Fruit fly (Drosophila melanogaster) whole organism, embryonic: ENCODE measurements around the gene CG15332.
A peak's percentile ranks its signal among the peaks of the same experiment; 100 is the strongest.

Source experiments
- Asciz ChIP-seq: fragments of 200-800 bp; sonication (Bioruptor generic); optimal IDR thresholded peaks from 2 replicates; lab custom pipeline; 2017; ENCODE audit warnings: missing biosample characterization, mild to moderate bottlenecking, missing genetic modification characterization, missing genetic modification reagents
- CG10274 ChIP-seq: fragments of 200-800 bp; sonication (Bioruptor generic); optimal IDR thresholded peaks from 3 replicates; lab custom pipeline; 2017; ENCODE audit warnings: missing biosample characterization, mild to moderate bottlenecking, missing genetic modification characterization
- CG10321 ChIP-seq: fragments of 200-800 bp; sonication (Bioruptor generic); IDR thresholded peaks from 2 replicates; pipeline ENCODE4 v1.3.6; 2022; ENCODE audit warnings: missing biosample characterization, missing genetic modification characterization
- CG13775 ChIP-seq: fragments of 200-800 bp; sonication (Bioruptor generic); optimal IDR thresholded peaks from 3 replicates; lab custom pipeline; 2017; ENCODE audit warnings: missing biosample characterization, mild to moderate bottlenecking, missing genetic modification characterization
- CG13894 ChIP-seq: fragments of 200-800 bp; sonication (Bioruptor generic); optimal IDR thresholded peaks from 3 replicates; lab custom pipeline; 2018; ENCODE audit warnings: missing biosample characterization, mild to moderate bottlenecking, missing genetic modification characterization, moderate library complexity
- CG14860 ChIP-seq: fragments of 200-800 bp; sonication (Bioruptor generic); IDR thresholded peaks from 3 replicates; pipeline ENCODE4 v1.3.6; 2022; ENCODE audit warnings: missing biosample characterization, missing genetic modification characterization; ENCODE audit not compliant: partially characterized antibody
- CG2116 ChIP-seq: fragments of 200-800 bp; sonication (Bioruptor generic); optimal IDR thresholded peaks from 3 replicates; lab custom pipeline; 2018; ENCODE audit warnings: missing biosample characterization, mild to moderate bottlenecking, missing genetic modification characterization
- CG2712 ChIP-seq: fragments of 200-800 bp; optimal IDR thresholded peaks from 3 replicates; lab custom pipeline; 2019; ENCODE audit warnings: missing biosample characterization, mild to moderate bottlenecking, missing genetic modification characterization, moderate library complexity
- CG2875 ChIP-seq: fragments of 200-800 bp; sonication (Bioruptor generic); optimal IDR thresholded peaks from 2 replicates; lab custom pipeline; 2017; ENCODE audit warnings: missing biosample characterization, mild to moderate bottlenecking, missing genetic modification characterization, missing genetic modification reagents
- CG31388 ChIP-seq: fragments of 200-800 bp; sonication (Bioruptor generic); optimal IDR thresholded peaks from 2 replicates; lab custom pipeline; 2016; ENCODE audit warnings: missing biosample characterization, missing genetic modification characterization
- CG3163 ChIP-seq: fragments of 200-800 bp; sonication (Bioruptor generic); optimal IDR thresholded peaks from 3 replicates; lab custom pipeline; 2016; ENCODE audit warnings: missing biosample characterization, missing genetic modification characterization
- CG5245 ChIP-seq: fragments of 200-800 bp; sonication (Bioruptor generic); optimal IDR thresholded peaks from 3 replicates; lab custom pipeline; 2016; ENCODE audit warnings: missing biosample characterization, missing genetic modification characterization
- CG6175 ChIP-seq: fragments of 200-800 bp; sonication (Bioruptor generic); IDR thresholded peaks from 3 replicates; pipeline ENCODE4 v1.3.6; 2022; ENCODE audit warnings: missing biosample characterization, missing genetic modification characterization
- CG6254 ChIP-seq: fragments of 200-800 bp; sonication (Bioruptor generic); optimal IDR thresholded peaks from 3 replicates; lab custom pipeline; 2017; ENCODE audit warnings: mild to moderate bottlenecking, missing biosample characterization, missing genetic modification reagents, missing genetic modification characterization
- CG6765 ChIP-seq: fragments of 200-800 bp; sonication (Bioruptor generic); optimal IDR thresholded peaks from 3 replicates; lab custom pipeline; 2017; ENCODE audit warnings: missing biosample characterization, mild to moderate bottlenecking, missing genetic modification characterization
- CG6791 ChIP-seq: fragments of 200-800 bp; sonication (Bioruptor generic); IDR thresholded peaks from 3 replicates; pipeline ENCODE4 v1.3.6; 2022; ENCODE audit warnings: missing biosample characterization, missing genetic modification characterization; ENCODE audit not compliant: partially characterized antibody
- CG7357 ChIP-seq: fragments of 200-800 bp; sonication (Bioruptor generic); IDR thresholded peaks from 3 replicates; pipeline ENCODE4 v1.3.6; 2022; ENCODE audit warnings: missing biosample characterization, missing genetic modification characterization
- CG7839 ChIP-seq: fragments of 200-800 bp; sonication (Bioruptor generic); optimal IDR thresholded peaks from 3 replicates; lab custom pipeline; 2018; ENCODE audit warnings: missing biosample characterization, mild to moderate bottlenecking, missing genetic modification characterization, moderate library complexity
- CoRest ChIP-seq: fragments of 200-800 bp; sonication (Bioruptor generic); optimal IDR thresholded peaks from 3 replicates; lab custom pipeline; 2018; ENCODE audit warnings: missing biosample characterization, mild to moderate bottlenecking, missing genetic modification characterization, moderate library complexity
- Dp ChIP-seq: fragments of 200-800 bp; sonication (Bioruptor generic); optimal IDR thresholded peaks from 2 replicates; lab custom pipeline; 2018; ENCODE audit warnings: missing biosample characterization, mild to moderate bottlenecking, missing genetic modification characterization, moderate library complexity
- Eip74EF ChIP-seq, 2 experiments: fragments of 200-800 bp in 1 of 2; fragments of >200 bp in 1 of 2; sonication (Bioruptor generic) in 1 of 2; optimal IDR thresholded peaks; 2 replicates each; lab custom pipeline; 2017 to 2019; ENCODE audit warnings: missing biosample characterization in 2 of 2, missing genetic modification characterization in 2 of 2, mild to moderate bottlenecking in 1 of 2, moderate library complexity in 1 of 2
- HLH3B ChIP-seq: fragments of 200-800 bp; sonication (Bioruptor generic); IDR thresholded peaks from 2 replicates; pipeline ENCODE4 v1.3.6; 2022; ENCODE audit warnings: missing biosample characterization, missing genetic modification characterization
- Hand ChIP-seq: fragments of 200-800 bp; sonication (Bioruptor generic); optimal IDR thresholded peaks from 2 replicates; lab custom pipeline; 2017; ENCODE audit warnings: mild to moderate bottlenecking, missing biosample characterization, missing genetic modification reagents, missing genetic modification characterization
- Mad ChIP-seq: fragments of 200-800 bp; sonication (Bioruptor generic); optimal IDR thresholded peaks from 2 replicates; lab custom pipeline; 2016; ENCODE audit warnings: missing biosample characterization, missing genetic modification characterization
- Med ChIP-seq: fragments of 200-800 bp; sonication (Bioruptor generic); peaks from one replicate; lab custom pipeline; 2016; ENCODE audit warnings: missing biosample characterization, missing genetic modification characterization, mild to moderate bottlenecking, inconsistent platforms, moderate library complexity
- Rx ChIP-seq: fragments of 200-800 bp; sonication (Bioruptor generic); IDR thresholded peaks from 2 replicates; pipeline ENCODE4 v1.3.6; 2022; ENCODE audit warnings: missing biosample characterization, missing genetic modification characterization
- amos ChIP-seq: fragments of 200-800 bp; sonication (Bioruptor generic); IDR thresholded peaks from 2 replicates; pipeline ENCODE4 v1.3.6; 2022; ENCODE audit warnings: missing biosample characterization, missing genetic modification characterization; ENCODE audit not compliant: partially characterized antibody
- ato ChIP-seq: fragments of 200-800 bp; sonication (Bioruptor generic); IDR thresholded peaks from 2 replicates; pipeline ENCODE4 v1.3.6; 2022; ENCODE audit warnings: missing biosample characterization, missing genetic modification characterization; ENCODE audit not compliant: partially characterized antibody
- az2 ChIP-seq: fragments of 200-800 bp; sonication (Bioruptor generic); optimal IDR thresholded peaks from 3 replicates; lab custom pipeline; 2016; ENCODE audit warnings: missing biosample characterization, missing genetic modification characterization
- bab2 ChIP-seq: fragments of 200-800 bp; sonication (Bioruptor generic); optimal IDR thresholded peaks from 2 replicates; lab custom pipeline; 2016; ENCODE audit warnings: missing biosample characterization, missing genetic modification characterization
- bigmax ChIP-seq: fragments of 200-800 bp; sonication (Bioruptor generic); optimal IDR thresholded peaks from 2 replicates; lab custom pipeline; 2018; ENCODE audit warnings: missing biosample characterization, mild to moderate bottlenecking, missing genetic modification characterization
- br ChIP-seq: fragments of >200 bp; optimal IDR thresholded peaks from 2 replicates; lab custom pipeline; 2017
- dpn ChIP-seq, 2 experiments: fragments of 200-800 bp; sonication (Bioruptor generic); optimal IDR thresholded peaks; 3 replicates each; lab custom pipeline; 2016; ENCODE audit warnings: missing biosample characterization in 2 of 2, missing genetic modification characterization in 2 of 2
- emc ChIP-seq: fragments of 200-800 bp; sonication (Bioruptor generic); optimal IDR thresholded peaks from 2 replicates; lab custom pipeline; 2016; ENCODE audit warnings: missing biosample characterization, missing genetic modification characterization
- ems ChIP-seq: fragments of 200-800 bp; sonication (Bioruptor generic); optimal IDR thresholded peaks from 3 replicates; lab custom pipeline; 2016; ENCODE audit warnings: missing biosample characterization, missing genetic modification characterization
- exex ChIP-seq: fragments of 200-800 bp; sonication (Bioruptor generic); optimal IDR thresholded peaks from 4 replicates; lab custom pipeline; 2018; ENCODE audit warnings: missing biosample characterization, mild to moderate bottlenecking, missing genetic modification characterization, moderate library complexity
- fd96Cb ChIP-seq: fragments of 200-800 bp; sonication (Bioruptor generic); optimal IDR thresholded peaks from 2 replicates; lab custom pipeline; 2018; ENCODE audit warnings: missing biosample characterization, mild to moderate bottlenecking, missing genetic modification characterization, moderate library complexity
- ftz-f1 ChIP-seq: fragments of 200-800 bp; sonication (Bioruptor generic); optimal IDR thresholded peaks from 2 replicates; lab custom pipeline; 2016; ENCODE audit warnings: missing biosample characterization, missing genetic modification characterization
- grn ChIP-seq: fragments of 200-800 bp; sonication (Bioruptor generic); optimal IDR thresholded peaks from 3 replicates; lab custom pipeline; 2017; ENCODE audit warnings: missing biosample characterization, missing genetic modification characterization
- gro ChIP-seq: fragments of 200-800 bp; sonication (Bioruptor generic); optimal IDR thresholded peaks from 2 replicates; lab custom pipeline; 2016; ENCODE audit warnings: missing biosample characterization, missing genetic modification characterization
- h ChIP-seq: fragments of >200 bp; optimal IDR thresholded peaks from 2 replicates; lab custom pipeline; 2017
- hth ChIP-seq: fragments of >200 bp; optimal IDR thresholded peaks from 2 replicates; lab custom pipeline; 2017; ENCODE audit warnings: inconsistent platforms
- kay ChIP-seq: fragments of 200-800 bp; sonication (Bioruptor generic); optimal IDR thresholded peaks from 2 replicates; lab custom pipeline; 2016; ENCODE audit warnings: missing biosample characterization, missing genetic modification characterization
- lov ChIP-seq, 2 experiments: fragments of 200-800 bp in 1 of 2; fragments of >200 bp in 1 of 2; sonication (Bioruptor generic) in 1 of 2; IDR thresholded peaks in 1 of 2; optimal IDR thresholded peaks in 1 of 2; 2 replicates in 1 of 2; 3 replicates in 1 of 2; pipeline versions ENCODE4 v1.3.6 to Lab custom; 2017 to 2022; ENCODE audit warnings: missing biosample characterization in 1 of 2, missing genetic modification characterization in 1 of 2
- oc ChIP-seq: fragments of 200-800 bp; sonication (Bioruptor generic); optimal IDR thresholded peaks from 2 replicates; lab custom pipeline; 2018; ENCODE audit warnings: missing biosample characterization, mild to moderate bottlenecking, missing genetic modification characterization, moderate library complexity
- org-1 ChIP-seq: fragments of 200-800 bp; sonication (Bioruptor generic); optimal IDR thresholded peaks from 2 replicates; lab custom pipeline; 2017; ENCODE audit warnings: missing biosample characterization, missing genetic modification characterization
- rib ChIP-seq: fragments of 200-800 bp; sonication (Bioruptor generic); IDR thresholded peaks from 2 replicates; pipeline ENCODE4 v1.3.6; 2022; ENCODE audit warnings: missing biosample characterization, missing genetic modification characterization
- row ChIP-seq: fragments of 200-800 bp; sonication (Bioruptor generic); IDR thresholded peaks from 3 replicates; pipeline ENCODE4 v1.3.6; 2022; ENCODE audit warnings: missing biosample characterization, missing genetic modification characterization
- stc ChIP-seq: fragments of 200-800 bp; sonication (Bioruptor generic); IDR thresholded peaks from 2 replicates; pipeline ENCODE4 v1.3.6; 2022; ENCODE audit warnings: missing biosample characterization, missing genetic modification characterization
- wdn ChIP-seq: fragments of 200-800 bp; sonication (Bioruptor generic); IDR thresholded peaks from 2 replicates; pipeline ENCODE4 v1.3.6; 2022; ENCODE audit warnings: missing biosample characterization, missing genetic modification characterization
- zf30C ChIP-seq: fragments of 200-800 bp; sonication (Bioruptor generic); optimal IDR thresholded peaks from 3 replicates; lab custom pipeline; 2018; ENCODE audit warnings: missing biosample characterization, mild to moderate bottlenecking, missing genetic modification characterization
- zfh2 ChIP-seq: fragments of 200-800 bp; sonication (Bioruptor generic); optimal IDR thresholded peaks from 2 replicates; lab custom pipeline; 2016; ENCODE audit warnings: missing biosample characterization, missing genetic modification characterization

CG15332 gene

DNA sequence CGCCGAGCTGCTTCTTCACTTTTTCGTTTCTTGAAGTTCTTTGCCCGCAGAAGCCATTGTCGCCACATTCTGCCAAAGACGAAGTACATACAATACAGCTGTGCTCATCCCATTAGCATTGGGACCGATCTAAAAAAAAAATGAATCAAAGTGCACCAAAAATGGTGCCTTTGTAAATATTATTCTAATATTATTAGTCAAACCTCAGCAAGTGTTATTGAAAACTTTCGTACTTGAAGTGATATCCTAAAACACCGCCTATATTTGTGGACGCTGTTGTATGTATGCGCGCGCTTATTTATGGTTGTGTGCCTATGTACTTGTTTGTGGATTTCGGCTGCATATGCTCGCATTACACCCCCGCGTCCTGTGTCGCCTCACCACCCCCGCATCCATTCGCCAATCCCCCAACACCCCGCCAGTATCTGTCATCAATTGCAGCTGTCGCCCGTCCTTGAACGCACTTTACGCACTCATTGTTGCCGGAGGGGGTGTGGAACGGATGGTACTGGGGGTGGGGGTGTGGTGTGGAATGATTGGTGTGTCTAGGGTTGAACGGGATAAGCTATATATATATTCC lies 16.7 kb upstream of the CG15332 start (continued):
- TF ChIP-seq hth (lab: Kevin White, UChicago) (no peak), ems (GFP tag; lab: Kevin White, UChicago) (peak; percentile 64), wdn (GFP tag; lab: Robert Waterston, UW) (peak; percentile 79), fd96Cb (tag; lab: Kevin White, UChicago) (peak; percentile 89), Rx (GFP tag; lab: Robert Waterston, UW) (peak; percentile 84), CG7357 (peak; percentile 81), Eip74EF (GFP tag; optimal IDR thresholded peaks at IDR 0.05; lab: Kevin White, UChicago) (peak in 1 of 2 experiments; percentile 82), CG6254 (peak; percentile 89), zfh2 (GFP tag; lab: Kevin White, UChicago) (no peak), rib (peak; percentile 70; the same call in 1 of the 2 replicates), CG2875 (GFP tag; lab: Kevin White, UChicago) (peak; percentile 87), bab2 (GFP tag; lab: Kevin White, UChicago) (peak; percentile 76), CG2116 (GFP tag; lab: Kevin White, UChicago) (peak; percentile 49), az2 (GFP tag; lab: Kevin White, UChicago) (peak; percentile 87), bigmax (GFP tag; lab: Kevin White, UChicago) (no peak), Dp (GFP tag; lab: Kevin White, UChicago) (no peak), CG14860 (GFP tag; lab: Robert Waterston, UW) (no peak), emc (GFP tag; lab: Kevin White, UChicago) (no peak), ato (no peak), CG7839 (tag; lab: Kevin White, UChicago) (peak; percentile 92), HLH3B (GFP tag; lab: Robert Waterston, UW) (peak; percentile 91), CG31388 (GFP tag; lab: Kevin White, UChicago) (peak; percentile 9), org-1 (GFP tag; lab: Kevin White, UChicago) (peak; percentile 85), CG6175 (GFP tag; lab: Robert Waterston, UW) (0 out of 3 replicates have a peak, but pooled peaks have one; percentile 55), lov (optimal IDR thresholded peaks at IDR 0.05; lab: Kevin White, UChicago) (no peak), lov (GFP tag; IDR thresholded peaks at IDR 0.05; lab: Robert Waterston, UW) (peak; percentile 92), CG13775 (GFP tag; lab: Kevin White, UChicago) (peak; percentile 77), CG6791 (GFP tag; lab: Robert Waterston, UW) (no peak), CG3163 (GFP tag; lab: Kevin White, UChicago) (peak; percentile 14), CG10321 (GFP tag; lab: Robert Waterston, UW) (peak; percentile 49; the same call in 1 of the 2 replicates), h (lab: Kevin White, UChicago) (no peak), Mad (GFP tag; lab: Kevin White, UChicago) (peak; percentile 68), kay (GFP tag; lab: Kevin White, UChicago) (peak; percentile 66), CoRest (peak; percentile 86), exex (tag; lab: Kevin White, UChicago) (peak; percentile 34), zf30C (no peak), Hand (GFP tag; lab: Kevin White, UChicago) (peak; percentile 60), grn (peak; percentile 1), br (lab: Kevin White, UChicago) (no peak), amos (no peak)

DNA sequence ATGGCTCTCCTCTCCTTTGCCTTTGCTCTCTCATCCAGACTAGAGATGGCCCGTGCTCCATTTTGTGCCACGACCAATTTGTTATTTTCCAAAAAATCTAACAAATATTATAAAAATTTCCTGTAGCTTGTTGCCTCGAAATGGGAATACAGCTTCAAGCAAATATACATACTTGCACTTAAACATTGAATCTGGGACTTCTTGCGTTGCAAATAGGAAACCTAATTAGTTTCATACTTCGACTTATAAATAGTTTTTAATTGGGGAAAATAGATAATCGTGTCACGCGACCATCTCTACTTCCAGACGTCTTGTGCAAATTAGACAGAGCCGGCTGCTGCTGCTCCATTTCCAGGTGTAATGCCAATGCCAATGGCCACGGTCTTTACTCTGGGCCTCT lies 14.6 kb upstream of the CG15332 start:
- no peak for TF ChIP-seq oc (tag; lab: Kevin White, UChicago)
- no peak for TF ChIP-seq ftz-f1 (GFP tag; lab: Kevin White, UChicago)
- peak; percentile 73 for TF ChIP-seq CG13894 (tag; lab: Kevin White, UChicago)
- no peak for TF ChIP-seq CG6765 (GFP tag; lab: Kevin White, UChicago)
- TF ChIP-seq Asciz = peak; percentile 10
- TF ChIP-seq CG5245 (GFP tag; lab: Kevin White, UChicago) = no peak
- TF ChIP-seq CG2712 (tag; lab: Kevin White, UChicago) = peak; percentile 70
- TF ChIP-seq CG10274 = no peak
- peak; percentile 54 for TF ChIP-seq gro (GFP tag; lab: Kevin White, UChicago)
- no peak for TF ChIP-seq stc (GFP tag; lab: Robert Waterston, UW)
- peak; percentile 51 for TF ChIP-seq ems (GFP tag; lab: Kevin White, UChicago)
- peak in 1 of 2 experiments; percentile 31 for TF ChIP-seq dpn (GFP tag; optimal IDR thresholded peaks at IDR 0.05; lab: Kevin White, UChicago)
- TF ChIP-seq row (GFP tag; lab: Robert Waterston, UW) = peak; percentile 76
- TF ChIP-seq Med = peak; percentile 88
